Worm (Caenorhabditis elegans): Measurements from ENCODE around the gene Y53C12B.7.

Gene Y53C12B.7

DNA sequence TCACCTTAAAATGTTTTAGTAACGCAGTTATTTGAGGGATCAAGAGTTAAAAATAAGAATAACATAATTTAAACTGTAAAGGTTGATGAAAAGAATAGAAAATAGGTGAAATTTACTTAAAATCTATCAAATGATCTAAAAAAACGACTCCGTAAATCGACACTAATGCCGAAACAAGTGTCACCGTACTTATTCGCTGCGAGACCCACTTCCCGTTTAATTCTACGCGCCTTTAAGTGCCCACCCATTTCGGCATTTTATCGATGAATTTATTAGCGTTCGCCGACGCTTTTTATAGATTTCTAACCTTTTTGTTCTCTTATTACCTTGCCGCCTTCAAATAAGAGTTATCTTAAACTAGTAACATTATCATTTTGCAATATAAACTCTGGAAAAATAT, 6.9 kb downstream of the Y53C12B.7 start, which contains the start of the genes Y53C12B.1 and nos-3 (continued):
- TF ChIP-seq Y53F4B.3 (GFP tag; IDR thresholded peaks at IDR 0.05) (no peak), ekl-4 (GFP tag; IDR thresholded peaks at IDR 0.05) (0 out of 2 replicates have a peak, but pooled peaks have one; percentile 22), sea-2 (GFP tag; IDR thresholded peaks at IDR 0.05) (no peak), snpc-3.4 (tag; optimal IDR thresholded peaks at IDR 0.05) (no peak), nhr-90 (tag; optimal IDR thresholded peaks at IDR 0.05) (no peak), pha-4 (tag; optimal IDR thresholded peaks at IDR 0.05) (peak; percentile 6), lin-26 (GFP tag; IDR thresholded peaks at IDR 0.05) (no peak), B0035.1 (tag; optimal IDR thresholded peaks at IDR 0.05) (no peak), mes-4 (tag; optimal IDR thresholded peaks at IDR 0.05) (no peak), nfya-2 (GFP tag; IDR thresholded peaks at IDR 0.05) (no peak), mel-28 (tag; optimal IDR thresholded peaks at IDR 0.05; ENCODE audit: borderline replicate concordance) (no peak), ceh-100 (GFP tag; IDR thresholded peaks at IDR 0.05) (no peak), lsy-27 (tag; optimal IDR thresholded peaks at IDR 0.05; ENCODE audit: borderline replicate concordance, insufficient read depth) (no peak), attf-6 (GFP tag; IDR thresholded peaks at IDR 0.05) (no peak), lin-35 (GFP tag; optimal IDR thresholded peaks at IDR 0.05) (peak in 2 of 3 experiments; percentile 2 to 51), cebp-1 (GFP tag; IDR thresholded peaks at IDR 0.05) (no peak), cebp-1 (tag; optimal IDR thresholded peaks at IDR 0.05) (peak; percentile 39), Y79H2A.3 (GFP tag; conservative IDR thresholded peaks at IDR 0.05) (no peak), nhr-27 (tag; optimal IDR thresholded peaks at IDR 0.05) (no peak), D2030.7 (GFP tag; IDR thresholded peaks at IDR 0.05) (peak; percentile 57; the same call in 1 of the 2 replicates), madf-10 (tag; optimal IDR thresholded peaks at IDR 0.05) (no peak), hlh-26 (GFP tag; conservative IDR thresholded peaks at IDR 0.05) (no peak), gei-17 (GFP tag; optimal IDR thresholded peaks at IDR 0.05) (no peak), dpff-1 (tag; optimal IDR thresholded peaks at IDR 0.05) (no peak), ccch-3 (GFP tag; optimal IDR thresholded peaks at IDR 0.05) (no peak), aptf-3 (GFP tag; IDR thresholded peaks at IDR 0.05) (no peak), nhr-179 (tag; optimal IDR thresholded peaks at IDR 0.05) (no peak), ztf-28 (GFP tag; IDR thresholded peaks at IDR 0.05) (no peak), Y53G8AR.9 (GFP tag; conservative IDR thresholded peaks at IDR 0.05) (no peak), lir-1 (GFP tag; conservative IDR thresholded peaks at IDR 0.05) (no peak), T26A5.8 (tag; optimal IDR thresholded peaks at IDR 0.05) (no peak), lin-54 (GFP tag; optimal IDR thresholded peaks at IDR 0.05) (peak; percentile 56), hlh-12 (tag; optimal IDR thresholded peaks at IDR 0.05) (no peak), egl-44 (GFP tag; IDR thresholded peaks at IDR 0.05) (no peak), akir-1 (GFP tag; optimal IDR thresholded peaks at IDR 0.05) (no peak), let-526 (GFP tag; IDR thresholded peaks at IDR 0.05) (no peak), rec-8 (tag; optimal IDR thresholded peaks at IDR 0.05) (no peak), Y56A3A.18 (GFP tag; IDR thresholded peaks at IDR 0.05) (no peak), unc-130 (GFP tag; optimal IDR thresholded peaks at IDR 0.05) (no peak), tlf-1 (GFP tag; optimal IDR thresholded peaks at IDR 0.05) (no peak), rcor-1 (GFP tag; IDR thresholded peaks at IDR 0.05) (peak; percentile 59), zfh-2 (GFP tag; conservative IDR thresholded peaks at IDR 0.05) (no peak), ztf-26 (tag; optimal IDR thresholded peaks at IDR 0.05) (no peak), xnd-1 (tag; optimal IDR thresholded peaks at IDR 0.05) (no peak), ztf-3 (GFP tag; optimal IDR thresholded peaks at IDR 0.05) (no peak), B0019.2 (GFP tag; conservative IDR thresholded peaks at IDR 0.05) (peak; percentile 87), sptf-2 (GFP tag; optimal IDR thresholded peaks at IDR 0.05) (no peak), ceh-58 (GFP tag; IDR thresholded peaks at IDR 0.05) (no peak), somi-1 (GFP tag; optimal IDR thresholded peaks at IDR 0.05) (no peak), ztf-22 (GFP tag; optimal IDR thresholded peaks at IDR 0.05) (no peak)

All from whole organism, young adult.